Fruit fly (Drosophila melanogaster) whole organism: ENCODE results near the gene sing.

Source experiments
- CG8478 ChIP-seq: fragments of >200 bp; optimal IDR thresholded peaks from 2 replicates; lab custom pipeline; 2018; ENCODE audit warnings: inconsistent platforms
- Dll ChIP-seq: fragments of >200 bp; optimal IDR thresholded peaks from 2 replicates; lab custom pipeline; 2017
- EcR ChIP-seq, 2 experiments: fragments of >200 bp; optimal IDR thresholded peaks; 2 replicates each; lab custom pipeline; 2017; ENCODE audit warnings: missing biosample characterization in 2 of 2, missing genetic modification characterization in 2 of 2, missing genetic modification reagents in 2 of 2
- pan ChIP-seq: fragments of >200 bp; optimal IDR thresholded peaks from 2 replicates; lab custom pipeline; 2017
- psq ChIP-seq: fragments of >200 bp; optimal IDR thresholded peaks from 2 replicates; lab custom pipeline; 2017
- usp ChIP-seq: fragments of >200 bp; optimal IDR thresholded peaks from 2 replicates; lab custom pipeline; 2017; ENCODE audit warnings: missing biosample characterization, missing genetic modification characterization, mixed read lengths

The sing gene

DNA sequence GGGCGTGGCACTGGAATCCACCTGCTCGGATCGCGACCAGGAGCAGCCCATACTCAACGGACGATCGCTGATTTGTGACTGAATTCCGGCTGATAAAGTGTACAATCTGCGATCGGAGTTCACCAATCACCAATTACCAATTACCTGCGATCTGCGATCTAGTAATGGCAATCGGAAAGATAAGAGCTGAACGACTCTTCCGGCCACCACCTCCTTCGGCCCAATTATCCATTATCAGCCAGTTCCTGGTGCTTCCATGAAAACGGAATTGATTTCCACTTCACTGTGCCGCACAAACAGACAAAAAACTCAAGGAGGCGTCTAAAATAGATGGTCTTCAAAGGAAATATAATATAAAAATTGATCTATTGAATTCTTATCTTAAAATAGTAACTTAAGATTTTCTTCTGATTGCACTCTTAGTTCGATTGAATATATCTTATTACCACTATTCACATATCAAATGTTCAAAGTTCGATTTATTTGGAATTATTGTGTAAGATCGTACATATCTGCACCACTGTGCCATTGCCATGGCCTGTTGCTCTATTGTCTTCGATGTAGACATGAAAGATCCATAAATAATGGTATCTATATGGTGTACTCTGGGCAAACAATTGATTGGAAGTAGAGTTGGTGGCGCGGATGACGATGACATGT, 14.6 kb upstream of the sing start, which contains the start of gene CG15865:
Gene CG15865 (minus strand): TSS at position 51 of the 660 bp plus-strand sequence.
- no peak for TF ChIP-seq EcR (GFP tag; optimal IDR thresholded peaks at IDR 0.05; lab: Kevin White, UChicago)
- TF ChIP-seq pan (lab: Kevin White, UChicago), result no peak
- no peak for TF ChIP-seq usp (GFP tag; lab: Kevin White, UChicago)
- no peak for TF ChIP-seq Dll (lab: Kevin White, UChicago)
- TF ChIP-seq psq (lab: Kevin White, UChicago), result no peak

DNA sequence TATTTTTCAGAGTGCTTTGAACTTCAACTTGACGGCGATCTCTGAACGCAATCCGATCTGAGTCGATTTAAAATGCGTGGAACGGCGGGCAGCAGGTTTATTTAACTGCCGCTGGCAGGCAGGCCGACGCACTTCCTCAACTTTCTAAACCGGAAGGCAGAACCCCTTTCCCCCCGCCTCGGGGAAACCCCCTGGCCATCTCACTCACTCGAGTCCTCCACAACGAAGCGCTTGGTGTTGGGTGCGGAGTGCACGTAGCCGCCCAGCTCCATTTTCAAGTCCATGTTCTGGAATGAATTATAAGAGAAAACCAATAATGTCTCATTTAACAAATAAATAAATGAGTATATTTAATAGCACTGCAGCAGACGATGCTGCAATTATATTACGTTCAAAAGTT, 9.2 kb upstream of the sing start:
- TF ChIP-seq CG8478 (lab: Kevin White, UChicago), result no peak
- no peak for TF ChIP-seq psq (lab: Kevin White, UChicago)

DNA sequence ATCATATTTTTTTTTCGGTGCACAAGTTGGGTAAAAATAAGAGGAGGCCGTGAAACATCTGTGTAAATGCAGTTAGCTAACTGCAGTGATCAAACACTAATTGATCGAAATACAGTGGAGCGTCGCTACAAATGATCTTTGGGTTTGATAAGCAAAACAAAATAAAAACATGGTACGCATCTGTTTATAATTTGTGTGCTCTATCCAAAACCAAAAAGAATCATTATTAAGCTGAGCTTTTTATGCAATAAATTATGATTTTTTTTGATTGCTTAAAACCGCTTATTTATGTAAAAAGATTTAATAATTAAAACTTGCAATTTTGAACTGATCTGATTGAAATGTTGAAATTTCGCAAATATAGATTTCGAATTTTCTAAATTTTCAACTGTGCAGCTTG, 8.8 kb upstream of the sing start:
- TF ChIP-seq pan (lab: Kevin White, UChicago), result no peak

DNA sequence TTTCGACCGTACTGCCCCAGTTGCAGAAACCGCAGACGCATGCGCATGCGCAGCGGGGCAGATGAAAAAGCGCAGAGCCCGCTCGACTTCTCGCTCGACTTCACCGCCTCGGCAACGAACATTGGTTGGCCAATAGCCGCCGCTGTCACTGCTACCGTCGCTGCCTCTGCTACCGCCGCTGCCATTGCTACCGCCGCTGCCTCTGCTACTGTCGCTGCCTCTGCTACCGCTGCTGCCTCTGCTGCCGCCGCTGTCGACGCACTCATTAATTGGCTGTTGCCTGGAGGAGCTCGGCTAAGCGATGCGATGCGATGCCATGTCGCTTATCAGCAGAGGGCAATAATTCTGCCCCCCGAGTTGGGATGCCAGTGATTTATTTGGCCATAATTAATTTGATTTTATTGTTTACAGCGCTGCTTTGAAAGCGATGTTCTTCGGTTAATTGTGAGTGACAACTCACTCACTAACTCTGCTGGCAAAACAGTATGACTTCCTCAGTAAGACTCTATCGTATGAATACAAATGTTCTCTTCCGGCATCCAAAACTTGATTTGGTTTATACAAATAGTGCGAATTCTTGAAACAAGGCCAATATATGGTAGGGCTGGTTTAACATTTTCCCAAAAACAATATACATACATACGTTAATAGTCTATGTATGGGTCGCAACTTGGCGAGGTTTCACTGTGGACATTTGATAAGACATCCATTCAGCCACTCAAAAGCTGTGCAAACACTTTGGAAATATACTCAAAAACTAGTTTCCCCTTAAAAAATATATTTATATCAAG, 8.2 kb upstream of the sing start:
- no peak for TF ChIP-seq CG8478 (lab: Kevin White, UChicago)
- TF ChIP-seq usp (GFP tag; lab: Kevin White, UChicago), result no peak
- TF ChIP-seq pan (lab: Kevin White, UChicago), result no peak
- no peak for TF ChIP-seq EcR (GFP tag; optimal IDR thresholded peaks at IDR 0.05; lab: Kevin White, UChicago)
- no peak for TF ChIP-seq Dll (lab: Kevin White, UChicago)
- no peak for TF ChIP-seq psq (lab: Kevin White, UChicago)

DNA sequence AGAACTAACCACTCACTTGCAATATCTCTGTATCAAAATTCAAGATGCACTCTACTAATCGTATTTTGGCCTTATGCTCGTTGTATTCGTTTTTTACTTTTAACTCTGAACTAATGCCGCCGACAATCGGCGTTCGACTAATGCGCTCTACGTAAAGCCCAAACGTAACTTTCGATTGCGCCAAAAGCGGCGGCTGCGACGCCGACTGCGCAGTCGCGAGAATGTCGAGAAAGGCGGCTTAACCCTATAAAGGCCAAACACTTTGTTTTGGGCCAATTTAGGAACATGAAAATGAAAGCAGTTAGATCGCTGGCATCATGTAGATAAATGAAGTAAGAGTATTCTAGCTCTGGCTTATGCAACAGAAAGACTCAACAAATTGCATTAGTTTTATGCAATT, 6.2 kb upstream of the sing start:
- TF ChIP-seq psq (lab: Kevin White, UChicago) (no peak), usp (GFP tag; lab: Kevin White, UChicago) (no peak), CG8478 (lab: Kevin White, UChicago) (no peak), Dll (lab: Kevin White, UChicago) (no peak), EcR (GFP tag; optimal IDR thresholded peaks at IDR 0.05; lab: Kevin White, UChicago) (no peak), pan (lab: Kevin White, UChicago) (no peak)

DNA sequence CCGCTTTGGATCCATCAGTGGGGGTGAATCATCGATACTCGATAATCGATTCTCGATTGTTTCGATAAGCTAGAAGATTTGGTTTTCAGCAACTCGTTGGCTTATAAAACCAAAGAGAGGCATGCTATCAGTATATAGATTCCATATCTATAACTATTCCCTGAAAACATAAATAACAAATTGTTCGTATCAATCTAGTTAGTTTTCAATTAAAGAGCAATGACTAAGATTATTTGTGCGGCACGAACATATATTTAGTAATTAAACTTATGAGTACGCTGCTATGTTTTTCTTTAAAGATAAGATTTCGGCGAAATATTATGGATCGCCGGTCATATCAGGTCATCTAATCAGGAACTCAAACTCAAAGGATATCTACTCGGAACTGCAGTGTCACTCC, 4.6 kb upstream of the sing start:
- TF ChIP-seq pan (lab: Kevin White, UChicago) (no peak), usp (GFP tag; lab: Kevin White, UChicago) (no peak), EcR (GFP tag; optimal IDR thresholded peaks at IDR 0.05; lab: Kevin White, UChicago) (no peak), Dll (lab: Kevin White, UChicago) (no peak), CG8478 (lab: Kevin White, UChicago) (no peak)

DNA sequence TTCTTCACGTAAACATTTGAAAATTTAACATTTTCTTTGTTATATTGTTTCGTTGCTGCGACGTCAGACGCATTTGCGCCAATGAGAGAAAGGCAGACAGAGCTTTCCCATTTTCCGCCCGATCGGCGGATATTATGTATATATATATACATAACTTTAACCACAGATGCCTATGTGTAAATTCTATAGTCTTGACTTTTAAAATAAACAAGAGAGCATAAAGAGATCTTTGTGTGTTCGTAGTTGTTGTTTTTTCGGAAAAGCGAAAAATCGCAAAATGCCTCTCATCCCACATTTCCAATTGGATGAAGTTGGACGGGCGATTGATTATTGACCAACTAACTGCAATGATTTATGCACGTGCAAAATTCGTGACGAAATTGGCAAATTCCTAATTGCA, 2.4 kb upstream of the sing start, which contains the start of gene CG13012:
Gene CG13012 (minus strand): TSS at position 101 of the 400 bp plus-strand sequence.
- TF ChIP-seq EcR (GFP tag; optimal IDR thresholded peaks at IDR 0.05; lab: Kevin White, UChicago) (no peak), pan (lab: Kevin White, UChicago) (no peak), CG8478 (lab: Kevin White, UChicago) (no peak), psq (lab: Kevin White, UChicago) (no peak), usp (GFP tag; lab: Kevin White, UChicago) (no peak), Dll (lab: Kevin White, UChicago) (no peak)

DNA sequence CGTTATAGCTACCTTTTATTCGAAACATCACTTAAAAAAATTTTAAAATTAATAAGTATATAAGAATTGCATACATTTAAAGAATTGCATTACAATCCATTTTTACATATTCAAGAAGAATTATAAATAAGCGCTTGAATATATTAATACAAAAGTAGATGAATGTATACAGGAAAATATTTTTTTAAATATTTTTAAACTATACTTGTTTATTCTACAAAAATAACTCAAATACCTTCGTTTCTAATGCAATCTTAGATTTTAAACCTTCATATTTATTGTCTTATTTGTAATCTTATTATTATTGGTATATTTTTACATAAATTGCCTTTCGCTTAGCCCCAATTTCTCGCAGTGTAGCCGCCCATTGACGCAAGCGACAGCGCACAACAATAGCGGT, 1.9 kb upstream of the sing start:
- TF ChIP-seq CG8478 (lab: Kevin White, UChicago) (no peak), EcR (GFP tag; optimal IDR thresholded peaks at IDR 0.05; lab: Kevin White, UChicago) (no peak), Dll (lab: Kevin White, UChicago) (no peak), psq (lab: Kevin White, UChicago) (no peak), pan (lab: Kevin White, UChicago) (no peak), usp (GFP tag; lab: Kevin White, UChicago) (no peak)

DNA sequence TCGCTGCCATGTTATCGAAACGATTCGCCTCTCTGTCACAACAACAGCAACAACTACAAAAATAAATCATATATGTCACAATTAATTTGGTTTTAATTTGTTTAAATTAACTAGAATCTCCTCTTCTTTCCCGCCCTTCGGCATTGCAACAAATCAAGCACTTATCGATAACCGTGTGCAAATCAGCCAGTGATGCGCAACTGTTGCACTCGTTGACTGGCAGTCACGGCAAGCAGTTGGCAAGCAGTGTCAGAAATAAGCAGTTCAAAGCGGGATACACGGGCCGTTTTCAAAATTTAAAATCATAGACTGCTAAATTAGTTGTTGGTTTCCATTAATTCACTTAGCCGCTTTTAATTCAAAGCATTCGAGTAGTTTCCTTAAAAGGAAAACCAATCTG, 4.7 kb downstream of the sing start, which contains the start of gene Axs:
Gene Axs (minus strand): TSS at position 131 of the 400 bp plus-strand sequence.
- no peak for TF ChIP-seq usp (GFP tag; lab: Kevin White, UChicago)
- TF ChIP-seq Dll (lab: Kevin White, UChicago), result no peak
- TF ChIP-seq psq (lab: Kevin White, UChicago), result no peak
- TF ChIP-seq EcR (GFP tag; optimal IDR thresholded peaks at IDR 0.05; lab: Kevin White, UChicago), result no peak
- TF ChIP-seq CG8478 (lab: Kevin White, UChicago), result no peak
- no peak for TF ChIP-seq pan (lab: Kevin White, UChicago)

DNA sequence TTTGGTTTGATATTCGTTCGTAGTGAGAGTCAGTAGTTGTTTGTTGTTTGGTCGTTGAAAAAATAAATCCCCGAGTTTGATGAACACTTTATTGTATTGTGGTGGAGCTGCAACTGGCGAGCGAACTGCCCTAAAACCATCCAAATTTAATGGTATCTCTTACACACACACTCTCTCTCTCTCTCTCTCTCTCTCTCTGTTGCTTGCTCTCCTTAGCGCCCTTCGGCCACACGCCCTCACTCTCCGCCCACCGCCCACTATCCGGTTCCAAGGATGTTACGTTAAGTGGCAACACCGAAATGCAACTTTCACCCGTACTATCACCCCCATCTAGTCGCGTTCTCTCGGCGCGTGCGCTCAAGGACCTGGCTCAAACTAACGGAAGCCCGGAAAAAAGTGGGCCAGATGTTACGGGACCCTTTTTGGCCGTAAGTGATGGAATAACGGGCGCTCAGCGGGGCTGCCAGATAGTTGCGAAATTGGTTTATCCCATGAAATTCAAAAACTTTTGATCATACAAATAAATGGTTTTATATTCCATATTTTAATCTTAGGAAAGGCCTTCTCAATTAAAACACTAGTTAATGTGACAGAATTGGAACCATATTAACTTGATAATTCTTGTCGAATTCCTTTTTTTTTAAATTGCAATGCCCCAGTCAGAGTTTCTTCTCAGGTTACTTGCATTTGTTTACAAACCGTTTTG, 8.5 kb downstream of the sing start:
- TF ChIP-seq psq (lab: Kevin White, UChicago) (no peak), Dll (lab: Kevin White, UChicago) (no peak), EcR (GFP tag; optimal IDR thresholded peaks at IDR 0.05; lab: Kevin White, UChicago) (no peak), usp (GFP tag; lab: Kevin White, UChicago) (no peak), CG8478 (lab: Kevin White, UChicago) (no peak), pan (lab: Kevin White, UChicago) (no peak)

DNA sequence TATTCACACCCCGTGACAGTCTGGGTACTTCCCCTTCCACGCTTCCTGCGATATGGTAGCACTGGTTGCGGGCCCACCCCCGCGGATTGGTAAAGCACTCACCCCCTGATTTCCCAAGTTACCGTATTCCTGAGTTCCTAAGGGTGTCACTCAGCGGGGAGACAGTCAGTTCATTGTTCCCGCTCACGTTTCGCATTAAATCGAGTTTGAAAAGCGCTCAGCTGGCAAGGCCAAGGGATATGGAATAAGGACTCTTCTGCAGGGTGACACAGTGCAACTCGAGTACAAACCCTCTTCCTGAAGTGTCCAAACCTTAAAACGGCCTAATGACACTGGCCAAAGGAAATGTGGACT, 9.0 kb downstream of the sing start:
- TF ChIP-seq EcR (GFP tag; optimal IDR thresholded peaks at IDR 0.05; lab: Kevin White, UChicago) (no peak), pan (lab: Kevin White, UChicago) (no peak), CG8478 (lab: Kevin White, UChicago) (no peak), usp (GFP tag; lab: Kevin White, UChicago) (no peak), psq (lab: Kevin White, UChicago) (no peak), Dll (lab: Kevin White, UChicago) (no peak)
